Fruit fly (Drosophila melanogaster) Kc167 (cell line): ENCODE results near the gene Rab9Db.

Experiments used
- Sin3A ChIP-seq: fragments of >200 bp; optimal IDR thresholded peaks from 2 replicates; lab custom pipeline; 2018; ENCODE audit warnings: missing external identifiers
- psq ChIP-seq: fragments of >200 bp; optimal IDR thresholded peaks from 2 replicates; lab custom pipeline; 2017; ENCODE audit warnings: missing external identifiers
- ttk ChIP-seq: sonication (Bioruptor generic); optimal IDR thresholded peaks from 2 replicates; lab custom pipeline; 2017; ENCODE audit warnings: missing external identifiers

DNA sequence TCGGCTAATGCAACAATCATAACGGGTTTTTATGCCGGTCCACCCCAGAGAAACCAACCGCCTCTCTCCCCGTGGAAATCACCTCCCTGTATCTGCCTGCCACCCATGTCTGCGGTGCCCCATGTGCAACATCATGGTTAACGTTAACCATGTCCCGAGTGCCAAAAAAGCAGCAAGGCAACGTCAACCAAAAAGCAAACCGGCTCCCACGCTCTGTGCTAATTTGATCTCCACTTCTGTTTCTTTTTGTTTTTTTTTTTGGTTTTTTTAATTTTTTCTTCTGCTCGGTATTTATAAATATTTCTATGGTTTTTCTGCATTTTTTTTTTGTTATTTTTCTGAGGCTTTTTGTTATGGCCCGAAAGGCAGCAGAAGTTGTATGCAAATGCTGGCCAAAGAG, 46.0 kb downstream of the Rab9Db start:
- no peak for TF ChIP-seq psq (lab: Kevin White, UChicago)
- TF ChIP-seq Sin3A (lab: Kevin White, UChicago): no peak
- TF ChIP-seq ttk (lab: Kevin White, UChicago): no peak
